Fruit fly (Drosophila melanogaster) whole organism, wandering third instar larva: ENCODE data around the gene CG9107.
A peak's percentile ranks its signal among the peaks of the same experiment; 100 is the strongest.

Experiments
- Abd-B ChIP-seq: fragments of >200 bp; optimal IDR thresholded peaks from 2 replicates; lab custom pipeline; 2017; ENCODE audit warnings: missing biosample characterization, missing genetic modification characterization
- CG9705 ChIP-seq: fragments of 200-800 bp; sonication (Bioruptor generic); optimal IDR thresholded peaks from 2 replicates; lab custom pipeline; 2018; ENCODE audit warnings: missing biosample characterization, mild to moderate bottlenecking, missing genetic modification characterization
- Dif ChIP-seq: fragments of 200-275, 200-300 bp; sonication (Bioruptor generic); optimal IDR thresholded peaks from 2 replicates; lab custom pipeline; 2018; ENCODE audit warnings: missing biosample characterization, missing genetic modification characterization; ENCODE audit not compliant: partially characterized antibody
- GATAd ChIP-seq: sonication (Bioruptor generic); optimal IDR thresholded peaks from 2 replicates; lab custom pipeline; 2016; ENCODE audit warnings: missing biosample characterization, missing genetic modification characterization
- HLH106 ChIP-seq: fragments of 200-800 bp; optimal IDR thresholded peaks from 3 replicates; lab custom pipeline; 2019; ENCODE audit warnings: missing biosample characterization, mild to moderate bottlenecking, missing genetic modification characterization, moderate library complexity
- Hnf4 ChIP-seq: fragments of 200-800 bp; sonication (Bioruptor generic); optimal IDR thresholded peaks from 2 replicates; lab custom pipeline; 2016; ENCODE audit warnings: missing biosample characterization, mild to moderate bottlenecking, missing genetic modification characterization
- Hr78 ChIP-seq: fragments of >200 bp; optimal IDR thresholded peaks from 2 replicates; lab custom pipeline; 2017; ENCODE audit warnings: missing biosample characterization, missing genetic modification characterization
- Hr83 ChIP-seq: fragments of 200-300 bp; sonication (Bioruptor generic); optimal IDR thresholded peaks from 2 replicates; lab custom pipeline; 2016; ENCODE audit warnings: missing biosample characterization, mild to moderate bottlenecking, missing genetic modification characterization, moderate library complexity; ENCODE audit not compliant: poor library complexity, severe bottlenecking
- Jra ChIP-seq: sonication (Bioruptor generic); optimal IDR thresholded peaks from 2 replicates; lab custom pipeline; 2016; ENCODE audit warnings: missing biosample characterization, missing genetic modification characterization
- Mio ChIP-seq: sonication (Bioruptor generic); optimal IDR thresholded peaks from 2 replicates; lab custom pipeline; 2016; ENCODE audit warnings: missing biosample characterization, missing genetic modification characterization
- Myc ChIP-seq: fragments of >200 bp; optimal IDR thresholded peaks from 2 replicates; lab custom pipeline; 2017
- N ChIP-seq: fragments of >200 bp; optimal IDR thresholded peaks from 2 replicates; lab custom pipeline; 2018; ENCODE audit warnings: missing biosample characterization, missing external identifiers, missing genetic modification characterization
- OdsH ChIP-seq: fragments of 200-800 bp; sonication (Bioruptor generic); optimal IDR thresholded peaks from 2 replicates; lab custom pipeline; 2016; ENCODE audit warnings: missing biosample characterization, mild to moderate bottlenecking, missing genetic modification characterization
- Rel ChIP-seq, 2 experiments: fragments of 200-800 bp; sonication (Bioruptor generic) in 1 of 2; optimal IDR thresholded peaks; 2 replicates in 1 of 2; 3 replicates in 1 of 2; lab custom pipeline; 2016 to 2019; ENCODE audit warnings: mild to moderate bottlenecking in 2 of 2, missing biosample characterization in 2 of 2, missing genetic modification characterization in 2 of 2, moderate library complexity in 1 of 2
- Sp1 ChIP-seq: fragments of 200-800 bp; sonication (Bioruptor generic); optimal IDR thresholded peaks from 3 replicates; lab custom pipeline; 2019; ENCODE audit warnings: missing biosample characterization, mild to moderate bottlenecking, missing genetic modification characterization, moderate library complexity
- Vsx2 ChIP-seq: fragments of 200-300, 225-300 bp; sonication (Bioruptor generic); optimal IDR thresholded peaks from 2 replicates; lab custom pipeline; 2018; ENCODE audit warnings: missing biosample characterization, missing genetic modification characterization; ENCODE audit not compliant: partially characterized antibody
- br ChIP-seq: fragments of 200-800 bp; sonication (Bioruptor generic); optimal IDR thresholded peaks from 2 replicates; lab custom pipeline; 2016; ENCODE audit warnings: missing biosample characterization, missing genetic modification characterization
- dl ChIP-seq, 2 experiments: fragments of 175-275, 200-275 bp in 1 of 2; fragments of 200-275 bp in 1 of 2; sonication (Bioruptor generic); optimal IDR thresholded peaks; lab custom pipeline; 2018; ENCODE audit warnings: mild to moderate bottlenecking in 2 of 2, missing biosample characterization in 2 of 2, missing genetic modification characterization in 2 of 2, moderate library complexity in 2 of 2; ENCODE audit not compliant: partially characterized antibody in 2 of 2, insufficient read depth in 1 of 2
- dmrt93B ChIP-seq: fragments of 200-800 bp; sonication (Bioruptor generic); optimal IDR thresholded peaks from 2 replicates; lab custom pipeline; 2018; ENCODE audit warnings: missing biosample characterization, mild to moderate bottlenecking, missing genetic modification characterization
- dsf ChIP-seq: sonication (Bioruptor generic); optimal IDR thresholded peaks from 2 replicates; lab custom pipeline; 2016; ENCODE audit warnings: missing biosample characterization, missing genetic modification characterization, borderline replicate concordance
- ey ChIP-seq: fragments of 200-800 bp; sonication (Bioruptor generic); optimal IDR thresholded peaks from 2 replicates; lab custom pipeline; 2016; ENCODE audit warnings: missing biosample characterization, missing genetic modification characterization
- foxo ChIP-seq, 2 experiments: fragments of 200-800 bp; sonication (Bioruptor generic); optimal IDR thresholded peaks; 2 replicates in 1 of 2; 3 replicates in 1 of 2; lab custom pipeline; 2016 to 2017; ENCODE audit warnings: missing biosample characterization in 2 of 2, missing genetic modification characterization in 2 of 2
- fru ChIP-seq: fragments of 200-800 bp; sonication (Bioruptor generic); optimal IDR thresholded peaks from 3 replicates; lab custom pipeline; 2016; ENCODE audit warnings: missing biosample characterization, mild to moderate bottlenecking, missing genetic modification characterization
- h ChIP-seq: fragments of 200-800 bp; sonication (Bioruptor generic); optimal IDR thresholded peaks from 3 replicates; lab custom pipeline; 2016; ENCODE audit warnings: missing biosample characterization, mild to moderate bottlenecking, missing genetic modification characterization
- jim ChIP-seq: fragments of 175-275, 200-325 bp; sonication (Bioruptor generic); optimal IDR thresholded peaks from 2 replicates; lab custom pipeline; 2016; ENCODE audit warnings: missing biosample characterization, mild to moderate bottlenecking, missing genetic modification characterization
- lola ChIP-seq: fragments of >200 bp; optimal IDR thresholded peaks from 2 replicates; lab custom pipeline; 2017; ENCODE audit warnings: missing biosample characterization, missing genetic modification characterization
- pan ChIP-seq: fragments of >200 bp; optimal IDR thresholded peaks from 2 replicates; lab custom pipeline; 2017
- psq ChIP-seq: fragments of 200-800 bp; sonication (Bioruptor generic); optimal IDR thresholded peaks from 3 replicates; lab custom pipeline; 2017; ENCODE audit warnings: missing biosample characterization, mild to moderate bottlenecking, missing genetic modification characterization, moderate library complexity
- sage ChIP-seq: fragments of 200-800 bp; sonication (Bioruptor generic); optimal IDR thresholded peaks from 2 replicates; lab custom pipeline; 2016; ENCODE audit warnings: missing biosample characterization, mild to moderate bottlenecking, missing genetic modification characterization
- sv ChIP-seq: fragments of 200-800 bp; sonication (Bioruptor generic); optimal IDR thresholded peaks from 3 replicates; lab custom pipeline; 2016; ENCODE audit warnings: missing biosample characterization, missing genetic modification characterization
- tai ChIP-seq: sonication (Bioruptor generic); optimal IDR thresholded peaks from 2 replicates; lab custom pipeline; 2016; ENCODE audit warnings: missing biosample characterization, missing genetic modification characterization
- usp ChIP-seq: fragments of >200 bp; optimal IDR thresholded peaks from 2 replicates; lab custom pipeline; 2017; ENCODE audit warnings: missing biosample characterization, missing genetic modification characterization
- woc ChIP-seq: sonication (Bioruptor generic); optimal IDR thresholded peaks from 2 replicates; lab custom pipeline; 2016; ENCODE audit warnings: missing biosample characterization, mild to moderate bottlenecking, missing genetic modification characterization

The CG9107 gene

dm6 chr2L:6036710-6037109 is 12.4 kb upstream of the CG9107 start, which contains the start of gene mtm:
Gene mtm, minus strand, starts transcription at chr2L:6037015.
- TF ChIP-seq Dif (GFP tag; lab: Kevin White, UChicago) = no peak
- TF ChIP-seq Myc (lab: Kevin White, UChicago) = peak; percentile 59
- TF ChIP-seq, all 38 proteins: peak for 1

DNA sequence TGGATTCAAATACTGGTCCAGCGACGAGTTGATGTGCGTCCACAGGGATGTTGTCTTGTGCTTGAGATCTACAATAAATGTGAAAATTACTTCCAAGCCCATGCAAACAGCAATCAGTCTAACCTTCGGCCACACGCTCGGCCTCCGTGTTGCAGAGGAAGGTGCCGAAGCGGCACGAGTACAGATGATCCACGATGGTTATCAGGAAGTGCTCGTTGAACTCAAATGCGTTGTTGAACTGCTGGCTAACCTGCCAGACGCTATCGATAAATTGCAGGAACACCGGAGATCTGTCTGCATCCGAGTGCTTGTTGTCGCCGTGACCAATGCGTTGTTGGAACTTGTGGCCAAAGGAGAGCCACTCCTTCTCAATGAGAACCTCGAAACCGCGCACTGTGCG is 10.8 kb upstream of the CG9107 start:
- TF ChIP-seq Sp1 (no peak), dl (GFP tag; optimal IDR thresholded peaks at IDR 0.05; lab: Kevin White, UChicago; ENCODE audit: insufficient read depth in 1 of 2, partially characterized antibody in 2 of 2) (no peak), Jra (GFP tag; lab: Kevin White, UChicago) (no peak), dsf (no peak), CG9705 (GFP tag; lab: Kevin White, UChicago) (no peak), psq (GFP tag; lab: Kevin White, UChicago) (no peak), Rel (GFP tag; optimal IDR thresholded peaks at IDR 0.05; lab: Kevin White, UChicago) (no peak), Rel (tag; optimal IDR thresholded peaks at IDR 0.05; lab: Kevin White, UChicago) (no peak), N (no peak), Hr78 (GFP tag; lab: Kevin White, UChicago) (no peak), br (no peak), ey (GFP tag; lab: Kevin White, UChicago) (no peak), Myc (lab: Kevin White, UChicago) (no peak), Mio (GFP tag; lab: Kevin White, UChicago) (no peak), Hnf4 (GFP tag; lab: Kevin White, UChicago) (no peak), dmrt93B (GFP tag; lab: Kevin White, UChicago) (no peak), Dif (GFP tag; lab: Kevin White, UChicago) (no peak)

DNA sequence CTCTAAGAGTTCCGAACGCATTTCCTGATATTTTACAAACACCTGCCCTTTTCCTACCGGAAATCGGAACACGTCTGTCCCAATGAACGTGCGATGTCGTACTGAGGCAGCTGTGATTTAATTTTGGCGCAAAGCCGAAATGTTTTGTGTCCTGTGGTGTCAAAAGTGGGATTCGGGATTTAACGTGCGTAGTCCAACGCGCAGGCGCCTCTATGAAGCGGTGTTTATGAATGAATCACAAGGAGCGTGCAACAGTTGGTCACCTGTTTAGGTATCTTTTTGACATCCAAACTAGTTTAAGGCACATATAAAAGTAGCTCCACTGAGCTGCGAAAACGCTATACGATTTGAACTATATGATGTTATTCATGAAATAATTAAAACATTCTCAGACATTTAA is 10.0 kb upstream of the CG9107 start, which contains the start of gene CG9109:
Gene CG9109 (minus strand): TSS at position 80 of the 400 bp plus-strand sequence.
- TF ChIP-seq pan (lab: Kevin White, UChicago) = no peak
- no peak for TF ChIP-seq OdsH (GFP tag; lab: Kevin White, UChicago)
- no peak for TF ChIP-seq dsf
- TF ChIP-seq dl (GFP tag; optimal IDR thresholded peaks at IDR 0.05; lab: Kevin White, UChicago; ENCODE audit: insufficient read depth in 1 of 2, partially characterized antibody in 2 of 2) = no peak
- TF ChIP-seq br = no peak
- no peak for TF ChIP-seq jim
- no peak for TF ChIP-seq dmrt93B (GFP tag; lab: Kevin White, UChicago)
- no peak for TF ChIP-seq foxo (GFP tag; optimal IDR thresholded peaks at IDR 0.05; lab: Kevin White, UChicago)
- no peak for TF ChIP-seq usp (GFP tag; lab: Kevin White, UChicago)
- TF ChIP-seq Dif (GFP tag; lab: Kevin White, UChicago) = no peak
- no peak for TF ChIP-seq lola
- no peak for TF ChIP-seq sage
- TF ChIP-seq Sp1 = no peak
- no peak for TF ChIP-seq N
- no peak for TF ChIP-seq GATAd (GFP tag; lab: Kevin White, UChicago)

DNA sequence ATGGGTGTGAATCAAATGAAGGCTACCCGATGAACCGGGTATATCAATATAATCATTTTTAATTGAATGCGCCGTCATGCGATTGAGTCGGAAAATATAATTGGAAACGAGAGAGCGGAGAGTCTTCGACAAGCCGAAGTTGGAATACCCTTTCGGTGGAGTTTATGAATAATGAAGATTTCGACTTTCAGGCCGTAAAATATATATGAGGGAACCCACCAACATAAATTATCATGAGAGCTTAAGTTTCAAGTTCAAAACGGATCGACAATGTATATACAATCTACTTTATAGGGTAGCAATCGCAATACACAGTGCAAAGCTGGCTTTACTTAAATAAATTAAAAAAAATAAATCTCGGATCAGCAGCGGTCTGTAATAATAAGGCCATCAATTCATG is 7.5 kb upstream of the CG9107 start:
- TF ChIP-seq Hr83 (GFP tag; lab: Kevin White, UChicago) = no peak
- TF ChIP-seq lola = no peak
- no peak for TF ChIP-seq sv (GFP tag; lab: Kevin White, UChicago)
- no peak for TF ChIP-seq Vsx2 (GFP tag; lab: Kevin White, UChicago)
- TF ChIP-seq HLH106 (tag; lab: Kevin White, UChicago) = peak; percentile 37
- no peak for TF ChIP-seq ey (GFP tag; lab: Kevin White, UChicago)
- no peak for TF ChIP-seq tai (GFP tag; lab: Kevin White, UChicago)
- TF ChIP-seq psq (GFP tag; lab: Kevin White, UChicago) = no peak
- TF ChIP-seq Rel (GFP tag; optimal IDR thresholded peaks at IDR 0.05; lab: Kevin White, UChicago) = no peak
- no peak for TF ChIP-seq Rel (tag; optimal IDR thresholded peaks at IDR 0.05; lab: Kevin White, UChicago)
- TF ChIP-seq fru (GFP tag; lab: Kevin White, UChicago) = no peak
- peak; percentile 20 for TF ChIP-seq h (GFP tag; lab: Kevin White, UChicago)
- no peak for TF ChIP-seq Hr78 (GFP tag; lab: Kevin White, UChicago)
- TF ChIP-seq dl (GFP tag; optimal IDR thresholded peaks at IDR 0.05; lab: Kevin White, UChicago; ENCODE audit: insufficient read depth in 1 of 2, partially characterized antibody in 2 of 2) = no peak

- TF ChIP-seq Dif (GFP tag; lab: Kevin White, UChicago) (no peak), Jra (GFP tag; lab: Kevin White, UChicago) (no peak), fru (GFP tag; lab: Kevin White, UChicago) (no peak), CG9705 (GFP tag; lab: Kevin White, UChicago) (no peak), tai (GFP tag; lab: Kevin White, UChicago) (no peak), Abd-B (GFP tag; lab: Kevin White, UChicago) (no peak), woc (GFP tag; lab: Kevin White, UChicago) (no peak), sv (GFP tag; lab: Kevin White, UChicago) (no peak), Hr78 (GFP tag; lab: Kevin White, UChicago) (no peak), usp (GFP tag; lab: Kevin White, UChicago) (no peak), N (no peak), Vsx2 (GFP tag; lab: Kevin White, UChicago) (no peak), br (no peak), sage (no peak), GATAd (GFP tag; lab: Kevin White, UChicago) (no peak), lola (no peak), foxo (GFP tag; optimal IDR thresholded peaks at IDR 0.05; lab: Kevin White, UChicago) (no peak), dmrt93B (GFP tag; lab: Kevin White, UChicago) (no peak)
- TF ChIP-seq, all 38 proteins: peak for 0
Measured at dm6 chr2L:6028712-6029111, 4.4 kb upstream of the CG9107 start.
